Fruit fly (Drosophila melanogaster) whole organism, embryonic: ENCODE results near the gene rictor.

Source experiments
- Blimp-1 ChIP-seq: fragments of 200-800 bp; sonication (Bioruptor generic); optimal IDR thresholded peaks from 3 replicates; lab custom pipeline; 2018; ENCODE audit warnings: missing biosample characterization, missing genetic modification characterization, mild to moderate bottlenecking, moderate library complexity, missing genetic modification reagents
- CG11723 ChIP-seq: fragments of 200-800 bp; sonication (Bioruptor generic); optimal IDR thresholded peaks from 2 replicates; lab custom pipeline; 2017; ENCODE audit warnings: missing biosample characterization, mild to moderate bottlenecking, missing genetic modification characterization
- CG13775 ChIP-seq: fragments of 200-800 bp; sonication (Bioruptor generic); optimal IDR thresholded peaks from 3 replicates; lab custom pipeline; 2017; ENCODE audit warnings: missing biosample characterization, mild to moderate bottlenecking, missing genetic modification characterization
- CG16779 ChIP-seq: fragments of 200-800 bp; sonication (Bioruptor generic); IDR thresholded peaks from 2 replicates; pipeline ENCODE4 v1.3.6; 2022; ENCODE audit warnings: missing biosample characterization, missing genetic modification characterization
- CG2120 ChIP-seq: fragments of 200-800 bp; sonication (Bioruptor generic); optimal IDR thresholded peaks from 3 replicates; lab custom pipeline; 2016; ENCODE audit warnings: missing biosample characterization, missing genetic modification characterization
- CG32767 ChIP-seq: fragments of 200-800 bp; sonication (Bioruptor generic); IDR thresholded peaks from 2 replicates; pipeline ENCODE4 v1.3.6; 2022; ENCODE audit warnings: missing biosample characterization, missing genetic modification characterization
- CG3281 ChIP-seq: fragments of 200-800 bp; sonication (Bioruptor generic); optimal IDR thresholded peaks from 3 replicates; lab custom pipeline; 2017; ENCODE audit warnings: missing biosample characterization, mild to moderate bottlenecking, missing genetic modification characterization
- CG33213 ChIP-seq: fragments of 200-800 bp; sonication (Bioruptor generic); optimal IDR thresholded peaks from 3 replicates; lab custom pipeline; 2016; ENCODE audit warnings: missing biosample characterization, missing genetic modification characterization
- CG33557 ChIP-seq: fragments of 200-800 bp; sonication (Bioruptor generic); optimal IDR thresholded peaks from 2 replicates; lab custom pipeline; 2019; ENCODE audit warnings: missing biosample characterization, mild to moderate bottlenecking, missing genetic modification characterization, moderate library complexity
- CG3407 ChIP-seq: fragments of 200-800 bp; sonication (Bioruptor generic); optimal IDR thresholded peaks from 2 replicates; lab custom pipeline; 2018; ENCODE audit warnings: missing biosample characterization, mild to moderate bottlenecking, missing genetic modification characterization
- CG5245 ChIP-seq: fragments of 200-800 bp; sonication (Bioruptor generic); optimal IDR thresholded peaks from 3 replicates; lab custom pipeline; 2016; ENCODE audit warnings: missing biosample characterization, missing genetic modification characterization
- CG6175 ChIP-seq: fragments of 200-800 bp; sonication (Bioruptor generic); IDR thresholded peaks from 3 replicates; pipeline ENCODE4 v1.3.6; 2022; ENCODE audit warnings: missing biosample characterization, missing genetic modification characterization
- CG6683 ChIP-seq: fragments of 200-800 bp; sonication (Bioruptor generic); optimal IDR thresholded peaks from 2 replicates; lab custom pipeline; 2017; ENCODE audit warnings: missing biosample characterization, mild to moderate bottlenecking, missing genetic modification characterization, missing genetic modification reagents
- CG8089 ChIP-seq: fragments of 200-800 bp; sonication (Bioruptor generic); optimal IDR thresholded peaks from 3 replicates; lab custom pipeline; 2016; ENCODE audit warnings: missing biosample characterization, missing genetic modification characterization
- CG8944 ChIP-seq: fragments of 200-800 bp; sonication (Bioruptor generic); optimal IDR thresholded peaks from 3 replicates; lab custom pipeline; 2016; ENCODE audit warnings: missing biosample characterization, missing genetic modification characterization
- CG9437 ChIP-seq: fragments of 200-800 bp; sonication (Bioruptor generic); optimal IDR thresholded peaks from 2 replicates; lab custom pipeline; 2018; ENCODE audit warnings: missing biosample characterization, mild to moderate bottlenecking, missing genetic modification characterization
- CkIIα-i1 ChIP-seq: fragments of 200-800 bp; sonication (Bioruptor generic); IDR thresholded peaks from 2 replicates; pipeline ENCODE4 v1.3.6; 2022; ENCODE audit warnings: missing biosample characterization, missing genetic modification characterization
- Deaf1 ChIP-seq: fragments of 200-800 bp; optimal IDR thresholded peaks from 3 replicates; lab custom pipeline; 2019; ENCODE audit warnings: missing biosample characterization, mild to moderate bottlenecking, missing genetic modification characterization, moderate library complexity
- Dip2 ChIP-seq: fragments of 200-800 bp; sonication (Bioruptor generic); IDR thresholded peaks from 2 replicates; pipeline ENCODE4 v1.3.6; 2022; ENCODE audit warnings: missing biosample characterization, missing genetic modification characterization
- Drgx ChIP-seq: fragments of 200-800 bp; sonication (Bioruptor generic); IDR thresholded peaks from 2 replicates; pipeline ENCODE4 v1.3.6; 2022; ENCODE audit warnings: missing biosample characterization, missing genetic modification characterization
- Hmr ChIP-seq: fragments of 200-800 bp; sonication (Bioruptor generic); optimal IDR thresholded peaks from 3 replicates; lab custom pipeline; 2017; ENCODE audit warnings: mild to moderate bottlenecking, missing biosample characterization, missing genetic modification reagents, missing genetic modification characterization
- Hr51 ChIP-seq, 2 experiments: fragments of 200-800 bp; sonication (Bioruptor generic); optimal IDR thresholded peaks; 2 replicates in 1 of 2; 3 replicates in 1 of 2; lab custom pipeline; 2016 to 2018; ENCODE audit warnings: missing biosample characterization in 2 of 2, missing genetic modification characterization in 2 of 2, mild to moderate bottlenecking in 1 of 2, moderate library complexity in 1 of 2
- Hr78 ChIP-seq, 2 experiments: fragments of 200-800 bp in 1 of 2; fragments of >200 bp in 1 of 2; sonication (Bioruptor generic) in 1 of 2; optimal IDR thresholded peaks; 2 replicates each; lab custom pipeline; 2017 to 2019; ENCODE audit warnings: missing biosample characterization in 2 of 2, missing genetic modification characterization in 2 of 2, mild to moderate bottlenecking in 1 of 2, moderate library complexity in 1 of 2
- MESR4 ChIP-seq: fragments of 200-800 bp; sonication (Bioruptor generic); optimal IDR thresholded peaks from 2 replicates; lab custom pipeline; 2018; ENCODE audit warnings: missing biosample characterization, mild to moderate bottlenecking, missing genetic modification characterization, moderate library complexity
- Med ChIP-seq: fragments of 200-800 bp; sonication (Bioruptor generic); peaks from one replicate; lab custom pipeline; 2016; ENCODE audit warnings: missing biosample characterization, missing genetic modification characterization, mild to moderate bottlenecking, inconsistent platforms, moderate library complexity
- Meics ChIP-seq: fragments of 200-800 bp; sonication (Bioruptor generic); optimal IDR thresholded peaks from 2 replicates; lab custom pipeline; 2017; ENCODE audit warnings: missing biosample characterization, mild to moderate bottlenecking, missing genetic modification characterization
- YL-1 ChIP-seq: fragments of 200-800 bp; sonication (Bioruptor generic); optimal IDR thresholded peaks from 3 replicates; lab custom pipeline; 2017; ENCODE audit warnings: missing biosample characterization, mild to moderate bottlenecking, missing genetic modification characterization
- ac ChIP-seq: fragments of 200-800 bp; sonication (Bioruptor generic); optimal IDR thresholded peaks from 3 replicates; lab custom pipeline; 2017; ENCODE audit warnings: missing biosample characterization, mild to moderate bottlenecking, missing genetic modification characterization
- al ChIP-seq: fragments of 200-800 bp; sonication (Bioruptor generic); IDR thresholded peaks from 2 replicates; pipeline ENCODE4 v1.3.6; 2022; ENCODE audit warnings: missing biosample characterization, missing genetic modification characterization
- aop ChIP-seq: fragments of 200-800 bp; sonication (Bioruptor generic); IDR thresholded peaks from 2 replicates; pipeline ENCODE4 v1.3.6; 2022; ENCODE audit warnings: missing biosample characterization, missing genetic modification characterization
- ato ChIP-seq: fragments of 200-800 bp; sonication (Bioruptor generic); IDR thresholded peaks from 2 replicates; pipeline ENCODE4 v1.3.6; 2022; ENCODE audit warnings: missing biosample characterization, missing genetic modification characterization; ENCODE audit not compliant: partially characterized antibody
- crol ChIP-seq: fragments of 200-800 bp; sonication (Bioruptor generic); IDR thresholded peaks from 2 replicates; pipeline ENCODE4 v1.3.6; 2022; ENCODE audit warnings: missing biosample characterization, missing genetic modification characterization
- cwo ChIP-seq: fragments of 200-800 bp; sonication (Bioruptor generic); optimal IDR thresholded peaks from 3 replicates; lab custom pipeline; 2017; ENCODE audit warnings: missing biosample characterization, missing genetic modification characterization, mild to moderate bottlenecking, moderate library complexity, missing genetic modification reagents
- da ChIP-seq: fragments of 200-800 bp; sonication (Bioruptor generic); optimal IDR thresholded peaks from 2 replicates; lab custom pipeline; 2016; ENCODE audit warnings: missing biosample characterization, missing genetic modification characterization
- hbn ChIP-seq: fragments of 200-800 bp; sonication (Bioruptor generic); IDR thresholded peaks from 2 replicates; pipeline ENCODE4 v1.3.6; 2022; ENCODE audit warnings: missing biosample characterization, missing genetic modification characterization; ENCODE audit not compliant: partially characterized antibody
- kah ChIP-seq: fragments of 200-800 bp; sonication (Bioruptor generic); optimal IDR thresholded peaks from 2 replicates; lab custom pipeline; 2018; ENCODE audit warnings: missing biosample characterization, mild to moderate bottlenecking, missing genetic modification characterization
- lilli ChIP-seq: fragments of 200-800 bp; sonication (Bioruptor generic); optimal IDR thresholded peaks from 3 replicates; lab custom pipeline; 2016; ENCODE audit warnings: missing biosample characterization, missing genetic modification characterization
- nom ChIP-seq: fragments of 200-800 bp; sonication (Bioruptor generic); optimal IDR thresholded peaks from 2 replicates; lab custom pipeline; 2017; ENCODE audit warnings: missing biosample characterization, missing genetic modification characterization, mild to moderate bottlenecking, moderate library complexity, missing genetic modification reagents
- onecut ChIP-seq: fragments of 200-800 bp; sonication (Bioruptor generic); IDR thresholded peaks from 2 replicates; pipeline ENCODE4 v1.3.6; 2022; ENCODE audit warnings: missing biosample characterization, missing genetic modification characterization
- pb ChIP-seq: fragments of 200-800 bp; sonication (Bioruptor generic); optimal IDR thresholded peaks from 3 replicates; lab custom pipeline; 2016; ENCODE audit warnings: missing biosample characterization, missing genetic modification characterization
- pros ChIP-seq: fragments of 200-800 bp; sonication (Bioruptor generic); optimal IDR thresholded peaks from 3 replicates; lab custom pipeline; 2019; ENCODE audit warnings: missing biosample characterization, mild to moderate bottlenecking, missing genetic modification characterization, moderate library complexity
- ro ChIP-seq: fragments of 200-800 bp; sonication (Bioruptor generic); IDR thresholded peaks from 2 replicates; pipeline ENCODE4 v1.3.6; 2022; ENCODE audit warnings: missing biosample characterization, missing genetic modification characterization
- sd ChIP-seq: fragments of 200-800 bp; sonication (Bioruptor generic); optimal IDR thresholded peaks from 3 replicates; lab custom pipeline; 2018; ENCODE audit warnings: missing biosample characterization, mild to moderate bottlenecking, missing genetic modification characterization, moderate library complexity
- tna ChIP-seq: fragments of 200-800 bp; sonication (Bioruptor generic); IDR thresholded peaks from 2 replicates; pipeline ENCODE4 v1.3.6; 2022; ENCODE audit warnings: missing biosample characterization, missing genetic modification characterization; ENCODE audit not compliant: partially characterized antibody
- ttk ChIP-seq: fragments of 200-800 bp; sonication (Bioruptor generic); IDR thresholded peaks from 2 replicates; pipeline ENCODE4 v2.1.2; 2022; ENCODE audit warnings: missing biosample characterization, missing genetic modification characterization
- twi ChIP-seq: fragments of 200-800 bp; optimal IDR thresholded peaks from 2 replicates; lab custom pipeline; 2019; ENCODE audit warnings: missing biosample characterization, mild to moderate bottlenecking, missing genetic modification characterization, moderate library complexity
- yki ChIP-seq: fragments of >200 bp; optimal IDR thresholded peaks from 3 replicates; lab custom pipeline; 2018

The rictor gene

DNA sequence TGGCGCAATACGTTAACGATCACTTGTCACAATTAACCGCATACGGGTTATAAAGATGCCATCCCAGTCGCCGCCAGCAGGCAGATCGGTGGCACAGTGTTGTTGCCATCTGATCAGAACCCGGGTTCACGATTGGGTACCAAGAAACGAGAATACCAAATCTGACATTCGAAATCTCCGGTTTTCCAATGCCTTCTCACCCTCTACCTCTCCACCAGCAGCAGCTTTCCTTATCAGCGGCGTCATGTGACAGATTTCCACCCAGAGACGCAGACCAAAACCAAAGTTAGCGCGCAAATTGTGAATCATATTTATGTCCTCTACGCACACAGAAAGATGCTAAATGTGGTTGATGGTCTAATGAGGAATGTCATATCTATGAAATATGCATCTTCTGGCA, 22.4 kb downstream of the rictor start (continued):
- no peak for TF ChIP-seq ttk (GFP tag; lab: Robert Waterston, UW)
- TF ChIP-seq, all 482 proteins: peak for 0

- TF ChIP-seq CG16779 (GFP tag; lab: Robert Waterston, UW) (no peak), Drgx (GFP tag; lab: Robert Waterston, UW) (peak; percentile 40; the same call in 1 of the 2 replicates)
Measured at dm6 chrX:19229855-19230433, 31.1 kb downstream of the rictor start.

DNA sequence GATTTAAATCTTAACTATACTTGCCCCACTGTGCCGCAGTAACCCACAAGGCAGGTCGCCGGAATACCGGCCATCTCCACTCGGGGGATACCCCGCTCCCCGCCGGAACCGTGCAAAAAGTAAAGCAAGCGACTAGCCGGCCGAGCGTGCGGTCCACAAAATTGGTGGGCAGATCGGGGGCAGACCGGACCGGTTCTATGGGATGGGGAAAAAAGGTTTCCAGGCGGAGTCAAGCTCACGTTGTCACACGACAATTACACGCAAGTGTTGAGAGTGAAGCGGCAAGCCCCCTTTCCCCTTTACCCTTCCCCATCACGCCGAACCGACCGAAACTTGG, 35.8 kb downstream of the rictor start:
- TF ChIP-seq Hr51 (GFP tag; optimal IDR thresholded peaks at IDR 0.05; lab: Kevin White, UChicago) (no peak), CG33213 (GFP tag; lab: Kevin White, UChicago) (no peak), nom (GFP tag; lab: Kevin White, UChicago) (peak; percentile 26), twi (no peak), CG3407 (GFP tag; lab: Kevin White, UChicago) (no peak), ato (GFP tag; lab: Robert Waterston, UW) (no peak), sd (no peak), hbn (GFP tag; lab: Robert Waterston, UW) (no peak), Dip2 (GFP tag; lab: Robert Waterston, UW) (no peak), CG6175 (peak; percentile 62; the same call in 1 of the 3 replicates), yki (lab: Kevin White, UChicago) (no peak), CG8944 (GFP tag; lab: Kevin White, UChicago) (no peak), MESR4 (GFP tag; lab: Kevin White, UChicago) (no peak), tna (GFP tag; lab: Robert Waterston, UW) (no peak), al (GFP tag; lab: Robert Waterston, UW) (no peak), Hmr (no peak), CG9437 (GFP tag; lab: Kevin White, UChicago) (peak; percentile 26), kah (GFP tag; lab: Kevin White, UChicago) (no peak), pb (GFP tag; lab: Kevin White, UChicago) (no peak), CG11723 (no peak), da (GFP tag; lab: Kevin White, UChicago) (no peak), ro (GFP tag; lab: Robert Waterston, UW) (no peak), CG8089 (no peak), ac (GFP tag; lab: Kevin White, UChicago) (no peak), Hr78 (GFP tag; optimal IDR thresholded peaks at IDR 0.05; lab: Kevin White, UChicago) (no peak), CG3281 (GFP tag; lab: Kevin White, UChicago) (no peak), CG2120 (GFP tag; lab: Kevin White, UChicago) (no peak), pros (GFP tag; lab: Kevin White, UChicago) (no peak), Deaf1 (tag; lab: Kevin White, UChicago) (no peak), CG13775 (GFP tag; lab: Kevin White, UChicago) (peak; percentile 13), CG6683 (no peak), Blimp-1 (peak; percentile 64), CkIIα-i1 (GFP tag; lab: Robert Waterston, UW) (no peak), aop (GFP tag; lab: Robert Waterston, UW) (no peak), onecut (GFP tag; lab: Robert Waterston, UW) (no peak), YL-1 (GFP tag; lab: Kevin White, UChicago) (no peak), lilli (GFP tag; lab: Kevin White, UChicago) (no peak), CG33557 (GFP tag; lab: Kevin White, UChicago) (no peak), cwo (GFP tag; lab: Kevin White, UChicago) (no peak), crol (GFP tag; lab: Robert Waterston, UW) (peak; percentile 83), CG5245 (GFP tag; lab: Kevin White, UChicago) (no peak), Med (peak; percentile 55), Meics (GFP tag; lab: Kevin White, UChicago) (no peak), CG32767 (GFP tag; lab: Robert Waterston, UW) (no peak)
